Worm (Caenorhabditis elegans): ENCODE measurements around the gene ogdh-2.

- TF ChIP-seq gmeb-1 (tag; optimal IDR thresholded peaks at IDR 0.05) (no peak), ceh-82 (tag; optimal IDR thresholded peaks at IDR 0.05) (no peak), nhr-25 (tag; optimal IDR thresholded peaks at IDR 0.05) (no peak)
Observed at ce11 chrV:12181310-12181709, 13.0 kb upstream of the ogdh-2 start, which contains the start of gene elpc-3.
